Worm (Caenorhabditis elegans) whole organism, L2 larva: ENCODE results near the gene mdt-21.

Experiments
- C34F6.9 ChIP-seq: fragments of 150-350 bp; optimal IDR thresholded peaks from 2 replicates; lab custom pipeline; 2014; ENCODE audit warnings: missing biosample characterization, missing genetic modification characterization
- F13H6.1 ChIP-seq: sonication (generic microtip); optimal IDR thresholded peaks from 2 replicates; lab custom pipeline; 2016; ENCODE audit warnings: missing genetic modification characterization, missing compliant biosample characterization
- R02D3.7 ChIP-seq: fragments of 150-350 bp; optimal IDR thresholded peaks from 2 replicates; lab custom pipeline; 2014; ENCODE audit warnings: missing biosample characterization, missing genetic modification characterization
- Y55F3AM.14 ChIP-seq: fragments of 200-800 bp; sonication (Bioruptor generic); optimal IDR thresholded peaks from 2 replicates; lab custom pipeline; 2018; ENCODE audit warnings: mild to moderate bottlenecking, missing genetic modification characterization, missing compliant biosample characterization
- ZK546.5 ChIP-seq: sonication (generic microtip); optimal IDR thresholded peaks from 2 replicates; lab custom pipeline; 2017; ENCODE audit warnings: missing biosample characterization, missing genetic modification characterization
- alr-1 ChIP-seq: fragments of 150-350 bp; optimal IDR thresholded peaks from 2 replicates; lab custom pipeline; 2014; ENCODE audit warnings: missing biosample characterization, missing genetic modification characterization
- aly-2 ChIP-seq: fragments of 150-350 bp; optimal IDR thresholded peaks from 2 replicates; lab custom pipeline; 2014; ENCODE audit warnings: missing biosample characterization, missing genetic modification characterization
- ama-1 ChIP-seq: fragments of 150-350 bp; optimal IDR thresholded peaks from 2 replicates; lab custom pipeline; 2018; ENCODE audit warnings: inconsistent platforms
- ceh-16 ChIP-seq: fragments of 150-350 bp; optimal IDR thresholded peaks from 2 replicates; lab custom pipeline; 2014; ENCODE audit warnings: missing biosample characterization, missing genetic modification characterization
- ceh-82 ChIP-seq: fragments of 150-350 bp; optimal IDR thresholded peaks from 2 replicates; lab custom pipeline; 2014; ENCODE audit warnings: missing biosample characterization, missing genetic modification characterization
- crh-2 ChIP-seq: sonication (generic microtip); optimal IDR thresholded peaks from 2 replicates; lab custom pipeline; 2017; ENCODE audit warnings: missing biosample characterization, missing genetic modification characterization
- dmd-4 ChIP-seq: sonication (generic microtip); optimal IDR thresholded peaks from 2 replicates; lab custom pipeline; 2017; ENCODE audit warnings: missing biosample characterization, missing genetic modification characterization
- egl-27 ChIP-seq: sonication (generic microtip); optimal IDR thresholded peaks from 3 replicates; lab custom pipeline; 2017; ENCODE audit warnings: missing biosample characterization, missing genetic modification reagents, missing genetic modification characterization
- elt-1 ChIP-seq: fragments of 150-350 bp; optimal IDR thresholded peaks from 2 replicates; lab custom pipeline; 2014; ENCODE audit warnings: missing biosample characterization, missing genetic modification characterization
- elt-3 ChIP-seq: sonication (generic microtip); optimal IDR thresholded peaks from 2 replicates; lab custom pipeline; 2017; ENCODE audit warnings: missing biosample characterization, missing genetic modification characterization
- fos-1 ChIP-seq: fragments of 150-350 bp; optimal IDR thresholded peaks from 2 replicates; lab custom pipeline; 2014; ENCODE audit warnings: missing biosample characterization, missing genetic modification characterization
- lin-11 ChIP-seq: fragments of 150-350 bp; sonication (generic microtip); optimal IDR thresholded peaks from 2 replicates; lab custom pipeline; 2014; ENCODE audit warnings: missing biosample characterization, missing genetic modification characterization, inconsistent platforms, mixed read lengths
- lin-13 ChIP-seq: fragments of 150-350 bp; optimal IDR thresholded peaks from 2 replicates; lab custom pipeline; 2014; ENCODE audit warnings: missing biosample characterization, missing genetic modification reagents, missing genetic modification characterization
- lin-39 ChIP-seq: fragments of 150-350 bp; optimal IDR thresholded peaks from 2 replicates; lab custom pipeline; 2014; ENCODE audit warnings: missing biosample characterization, missing genetic modification reagents, missing genetic modification characterization
- lsy-2 ChIP-seq, 2 experiments: fragments of 150-350 bp in 1 of 2; sonication (generic microtip) in 1 of 2; optimal IDR thresholded peaks; 2 replicates each; lab custom pipeline; 2014 to 2017; ENCODE audit warnings: missing biosample characterization in 2 of 2, missing genetic modification characterization in 2 of 2
- mab-5 ChIP-seq: fragments of 150-350 bp; optimal IDR thresholded peaks from 2 replicates; lab custom pipeline; 2014; ENCODE audit warnings: missing biosample characterization, missing genetic modification characterization
- mbf-1 ChIP-seq: sonication (generic microtip); optimal IDR thresholded peaks from 2 replicates; lab custom pipeline; 2017; ENCODE audit warnings: missing biosample characterization, missing genetic modification characterization
- mdl-1 ChIP-seq, 2 experiments: fragments of 150-350 bp in 1 of 2; sonication (generic microtip) in 1 of 2; optimal IDR thresholded peaks; 2 replicates each; lab custom pipeline; 2017; ENCODE audit warnings: missing biosample characterization in 2 of 2, missing genetic modification characterization in 2 of 2
- nhr-10 ChIP-seq: sonication (generic microtip); optimal IDR thresholded peaks from 2 replicates; lab custom pipeline; 2017; ENCODE audit warnings: missing biosample characterization, missing genetic modification characterization
- nhr-11 ChIP-seq: fragments of 150-350 bp; optimal IDR thresholded peaks from 2 replicates; lab custom pipeline; 2014; ENCODE audit warnings: missing biosample characterization, missing genetic modification characterization
- nhr-12 ChIP-seq: fragments of 150-350 bp; optimal IDR thresholded peaks from 2 replicates; lab custom pipeline; 2014; ENCODE audit warnings: missing biosample characterization, missing genetic modification characterization
- nhr-129 ChIP-seq: fragments of 150-350 bp; optimal IDR thresholded peaks from 2 replicates; lab custom pipeline; 2014; ENCODE audit warnings: missing biosample characterization, missing genetic modification characterization
- nhr-21 ChIP-seq: fragments of 150-350 bp; optimal IDR thresholded peaks from 2 replicates; lab custom pipeline; 2014; ENCODE audit warnings: missing biosample characterization, missing genetic modification characterization
- nhr-23 ChIP-seq: fragments of 150-350 bp; optimal IDR thresholded peaks from 2 replicates; lab custom pipeline; 2014; ENCODE audit warnings: missing biosample characterization, missing genetic modification reagents, missing genetic modification characterization
- nhr-237 ChIP-seq: fragments of 150-350 bp; optimal IDR thresholded peaks from 2 replicates; lab custom pipeline; 2014; ENCODE audit warnings: missing biosample characterization, missing genetic modification characterization
- nhr-25 ChIP-seq: fragments of 150-350 bp; sonication (generic microtip); optimal IDR thresholded peaks from 3 replicates; lab custom pipeline; 2014; ENCODE audit warnings: missing biosample characterization, missing genetic modification characterization
- nhr-77 ChIP-seq: fragments of 150-350 bp; optimal IDR thresholded peaks from 2 replicates; lab custom pipeline; 2014; ENCODE audit warnings: missing biosample characterization, missing genetic modification characterization
- peb-1 ChIP-seq: fragments of 150-350 bp; optimal IDR thresholded peaks from 2 replicates; lab custom pipeline; 2014; ENCODE audit warnings: missing biosample characterization, missing genetic modification characterization
- sem-4 ChIP-seq: fragments of 150-350 bp; optimal IDR thresholded peaks from 2 replicates; lab custom pipeline; 2014; ENCODE audit warnings: missing biosample characterization, missing genetic modification reagents, missing genetic modification characterization
- skn-1 ChIP-seq: sonication (generic microtip); optimal IDR thresholded peaks from 2 replicates; lab custom pipeline; 2017; ENCODE audit warnings: missing biosample characterization, missing genetic modification characterization
- sma-3 ChIP-seq: sonication (generic microtip); optimal IDR thresholded peaks from 2 replicates; lab custom pipeline; 2016; ENCODE audit warnings: missing genetic modification reagents, missing genetic modification characterization, missing compliant biosample characterization
- sma-9 ChIP-seq, 2 experiments: fragments of 150-350 bp in 1 of 2; sonication (generic microtip) in 1 of 2; optimal IDR thresholded peaks; 2 replicates each; lab custom pipeline; 2014 to 2016; ENCODE audit warnings: missing genetic modification characterization in 2 of 2, mild to moderate bottlenecking in 1 of 2, missing biosample characterization in 1 of 2, missing compliant biosample characterization in 1 of 2, missing genetic modification reagents in 1 of 2, moderate library complexity in 1 of 2
- snpc-4 ChIP-seq: fragments of 150-350 bp; optimal IDR thresholded peaks from 2 replicates; lab custom pipeline; 2014; ENCODE audit warnings: missing biosample characterization, missing genetic modification characterization
- unc-39 ChIP-seq: fragments of 150-350 bp; optimal IDR thresholded peaks from 2 replicates; lab custom pipeline; 2014; ENCODE audit warnings: missing biosample characterization, missing genetic modification characterization
- unc-55 ChIP-seq: fragments of 150-350 bp; sonication (generic microtip); optimal IDR thresholded peaks from 3 replicates; lab custom pipeline; 2014; ENCODE audit warnings: missing biosample characterization, missing genetic modification reagents, missing genetic modification characterization
- unc-62 ChIP-seq: fragments of 150-350 bp; optimal IDR thresholded peaks from 2 replicates; lab custom pipeline; 2014; ENCODE audit warnings: missing biosample characterization, missing genetic modification reagents, missing genetic modification characterization
- zag-1 ChIP-seq: fragments of 150-350 bp; optimal IDR thresholded peaks from 2 replicates; lab custom pipeline; 2014; ENCODE audit warnings: missing biosample characterization, missing genetic modification characterization
- ztf-1 ChIP-seq: fragments of 200-800 bp; sonication (Bioruptor generic); conservative IDR thresholded peaks from 2 replicates; pipeline ENCODE4 v1.3.6; 2022; ENCODE audit warnings: missing genetic modification characterization, missing compliant biosample characterization
- ztf-11 ChIP-seq: sonication (generic microtip); optimal IDR thresholded peaks from 2 replicates; lab custom pipeline; 2017; ENCODE audit warnings: missing biosample characterization, missing genetic modification characterization
- ztf-4 ChIP-seq: fragments of 150-350 bp; optimal IDR thresholded peaks from 2 replicates; lab custom pipeline; 2014; ENCODE audit warnings: missing biosample characterization, missing genetic modification characterization

The mdt-21 gene

DNA sequence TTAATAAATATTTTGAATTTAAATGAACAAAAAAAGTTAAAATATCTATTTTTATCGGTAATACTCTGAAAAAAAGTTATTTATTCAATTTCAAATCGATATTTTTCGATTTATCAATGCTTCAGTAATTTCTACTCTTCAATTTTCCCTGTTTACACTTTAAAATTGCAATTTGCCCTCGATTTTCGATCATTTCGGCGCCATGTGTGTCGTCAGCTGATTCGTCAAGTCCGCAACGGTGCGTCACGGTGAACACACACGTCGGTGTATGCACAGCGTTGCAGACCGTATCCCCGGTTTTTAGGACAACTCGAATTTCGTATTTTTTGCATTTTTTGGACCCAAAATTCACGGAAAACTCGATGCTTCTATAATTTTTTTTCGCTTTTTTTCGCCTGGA is 45.8 kb downstream of the mdt-21 start, which contains the start of gene C18D11.3 (continued):
- TF ChIP-seq ceh-82, result no peak
- no peak for TF ChIP-seq peb-1 (tag; lab: Kevin White, UChicago)
- no peak for TF ChIP-seq ztf-11
- TF ChIP-seq ztf-4 (tag; lab: Kevin White, UChicago), result peak; percentile 49
- TF ChIP-seq sma-9 (GFP tag; optimal IDR thresholded peaks at IDR 0.05; lab: Kevin White, UChicago), result peak; percentile 90
- no peak for TF ChIP-seq sma-9 (tag; optimal IDR thresholded peaks at IDR 0.05; lab: Kevin White, UChicago)

DNA sequence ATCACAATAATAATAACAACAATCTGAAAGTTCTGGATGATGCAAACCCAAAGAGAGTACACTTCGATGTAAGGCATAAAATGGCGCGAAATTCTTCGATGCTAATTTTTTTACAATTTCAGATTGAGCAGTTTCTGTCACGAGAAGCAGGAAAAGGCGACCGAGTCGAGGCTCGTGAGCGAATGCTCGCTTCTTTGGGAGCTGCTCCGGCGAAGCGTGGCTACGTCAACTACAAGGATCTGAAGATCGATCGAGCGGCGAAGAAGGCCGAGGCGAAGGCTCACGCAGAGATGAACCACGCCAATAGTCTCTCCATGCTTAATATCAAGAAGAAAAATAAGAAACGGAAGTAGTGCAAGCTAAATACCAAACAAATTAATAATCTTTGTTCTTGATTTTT is 46.7 kb downstream of the mdt-21 start:
- no peak for TF ChIP-seq egl-27 (tag; lab: Kevin White, UChicago)
- no peak for TF ChIP-seq skn-1 (tag; lab: Kevin White, UChicago)
- TF ChIP-seq lin-11, result no peak
- TF ChIP-seq C34F6.9 (tag; lab: Kevin White, UChicago), result no peak
- TF ChIP-seq lin-39 (tag; lab: Kevin White, UChicago), result no peak
- no peak for TF ChIP-seq ceh-82
- no peak for TF ChIP-seq R02D3.7 (tag; lab: Kevin White, UChicago)
- TF ChIP-seq ztf-1 (GFP tag; lab: Robert Waterston, UW), result no peak
- no peak for TF ChIP-seq sem-4
- TF ChIP-seq unc-62 (GFP tag; lab: Kevin White, UChicago), result no peak
- TF ChIP-seq sma-3 (GFP tag; lab: Kevin White, UChicago), result no peak
- no peak for TF ChIP-seq zag-1
- no peak for TF ChIP-seq ceh-16 (tag; lab: Kevin White, UChicago)
- TF ChIP-seq F13H6.1 (tag; lab: Kevin White, UChicago), result no peak
- TF ChIP-seq elt-3, result no peak
- TF ChIP-seq nhr-237 (tag; lab: Kevin White, UChicago), result no peak
- TF ChIP-seq, all 48 proteins: peak for 0

DNA sequence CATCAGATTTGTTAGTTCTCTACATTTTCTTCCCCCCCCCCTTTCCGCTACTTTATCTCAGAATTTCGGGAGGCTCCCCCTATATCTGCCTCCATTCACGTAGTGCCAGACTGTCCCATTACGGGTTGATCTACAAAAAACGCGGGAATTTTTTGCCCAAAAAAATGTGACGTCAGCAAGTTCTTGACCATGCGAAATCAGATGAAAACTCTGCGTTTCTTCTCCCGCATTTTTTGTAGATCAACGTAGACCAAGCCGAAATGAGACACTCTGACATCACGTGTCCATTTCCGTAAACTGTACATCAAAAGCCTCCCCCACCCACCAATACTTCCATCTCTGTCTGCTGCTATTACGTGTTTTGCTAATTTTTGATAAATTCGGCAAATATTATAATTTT is 47.2 kb downstream of the mdt-21 start:
- no peak for TF ChIP-seq snpc-4
- no peak for TF ChIP-seq nhr-23 (tag; lab: Kevin White, UChicago)
- no peak for TF ChIP-seq ztf-4 (tag; lab: Kevin White, UChicago)
- TF ChIP-seq egl-27 (tag; lab: Kevin White, UChicago), result no peak
- no peak for TF ChIP-seq sma-3 (GFP tag; lab: Kevin White, UChicago)
- TF ChIP-seq ZK546.5 (tag; lab: Kevin White, UChicago), result no peak
- no peak for TF ChIP-seq skn-1 (tag; lab: Kevin White, UChicago)
- no peak for TF ChIP-seq mbf-1 (tag; lab: Kevin White, UChicago)
- TF ChIP-seq crh-2 (tag; lab: Kevin White, UChicago), result no peak
- TF ChIP-seq ztf-1 (GFP tag; lab: Robert Waterston, UW), result no peak
- no peak for TF ChIP-seq nhr-237 (tag; lab: Kevin White, UChicago)
- TF ChIP-seq nhr-11, result no peak
- no peak for TF ChIP-seq fos-1 (tag; lab: Kevin White, UChicago)
- TF ChIP-seq alr-1 (tag; lab: Kevin White, UChicago), result no peak
- TF ChIP-seq ceh-82, result no peak
- no peak for TF ChIP-seq ztf-11

DNA sequence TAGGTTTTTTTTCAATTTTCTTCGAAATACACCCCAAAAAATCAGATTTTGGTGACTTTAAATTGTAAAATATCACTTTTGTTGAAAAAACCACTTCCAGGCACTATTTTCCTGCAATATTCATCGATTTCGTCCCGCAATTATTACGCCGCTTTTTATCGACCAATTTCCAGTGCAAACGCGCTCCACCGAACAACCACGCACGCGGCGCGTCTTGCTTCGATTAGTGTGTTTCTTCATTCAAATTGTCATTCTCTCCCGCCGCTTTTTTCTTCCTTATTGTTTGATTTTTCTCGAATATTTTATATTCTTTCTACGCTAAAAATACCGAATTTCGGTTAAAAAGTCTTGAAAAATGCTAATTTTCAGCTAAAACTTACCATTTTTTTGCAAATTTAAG is 48.2 kb downstream of the mdt-21 start:
- TF ChIP-seq ceh-16 (tag; lab: Kevin White, UChicago) (no peak), crh-2 (tag; lab: Kevin White, UChicago) (peak; percentile 74), nhr-12 (tag; lab: Kevin White, UChicago) (no peak), unc-55 (GFP tag; lab: Kevin White, UChicago) (peak; percentile 85), mdl-1 (tag; optimal IDR thresholded peaks at IDR 0.05; lab: Kevin White, UChicago) (peak in 1 of 2 experiments; percentile 78), ama-1 (no peak), lin-39 (tag; lab: Kevin White, UChicago) (no peak), nhr-25 (peak; percentile 21), C34F6.9 (tag; lab: Kevin White, UChicago) (peak; percentile 87), dmd-4 (no peak), alr-1 (tag; lab: Kevin White, UChicago) (no peak), mbf-1 (tag; lab: Kevin White, UChicago) (no peak), nhr-10 (tag; lab: Kevin White, UChicago) (no peak), fos-1 (tag; lab: Kevin White, UChicago) (peak; percentile 48), ztf-4 (tag; lab: Kevin White, UChicago) (no peak), nhr-129 (peak; percentile 43), sma-9 (GFP tag; optimal IDR thresholded peaks at IDR 0.05; lab: Kevin White, UChicago) (peak; percentile 0), sma-9 (tag; optimal IDR thresholded peaks at IDR 0.05; lab: Kevin White, UChicago) (no peak), elt-1 (no peak), elt-3 (no peak), unc-39 (tag; lab: Kevin White, UChicago) (no peak), F13H6.1 (tag; lab: Kevin White, UChicago) (peak; percentile 38), aly-2 (tag; lab: Kevin White, UChicago) (no peak), mab-5 (peak; percentile 22), zag-1 (peak; percentile 13), egl-27 (tag; lab: Kevin White, UChicago) (no peak), lin-13 (GFP tag; lab: Kevin White, UChicago) (peak; percentile 51), nhr-21 (no peak), ztf-1 (GFP tag; lab: Robert Waterston, UW) (no peak), R02D3.7 (tag; lab: Kevin White, UChicago) (no peak), lsy-2 (tag; optimal IDR thresholded peaks at IDR 0.05; lab: Kevin White, UChicago) (peak; percentile 36 to 85), nhr-11 (no peak), snpc-4 (peak; percentile 3), nhr-77 (tag; lab: Kevin White, UChicago) (no peak), sem-4 (peak; percentile 84), Y55F3AM.14 (no peak)
